Fruit fly (Drosophila melanogaster): ENCODE data around the gene ema.

ema gene

DNA sequence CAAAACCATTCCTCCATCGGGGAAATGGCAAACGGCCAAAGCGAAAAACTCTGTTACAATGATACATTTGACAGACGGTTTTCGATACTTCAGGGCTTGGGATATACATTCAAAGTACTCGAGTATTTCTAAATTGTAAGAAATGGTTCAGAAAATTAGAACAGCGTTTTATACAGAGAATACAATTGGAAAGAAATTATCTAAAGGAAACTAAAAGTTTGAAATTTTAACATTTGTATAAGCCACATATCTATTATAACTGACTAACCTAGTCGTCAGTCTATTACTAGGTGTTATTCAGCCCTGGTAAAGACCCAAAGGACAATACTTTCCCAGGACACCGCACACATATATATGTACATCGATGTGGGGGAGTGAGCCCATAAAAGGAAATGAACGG is 35.0 kb upstream of the ema start (continued):
- TF ChIP-seq CG12219 (GFP tag; optimal IDR thresholded peaks at IDR 0.05) (peak; percentile 11), CG30403 (GFP tag; optimal IDR thresholded peaks at IDR 0.05) (peak; percentile 35), CG6272 (GFP tag; IDR thresholded peaks at IDR 0.05) (no peak), Rfx (GFP tag; IDR thresholded peaks at IDR 0.05) (peak; percentile 27; the same call in 1 of the 2 replicates), CG4328 (GFP tag; optimal IDR thresholded peaks at IDR 0.05) (no peak), en (GFP tag; optimal IDR thresholded peaks at IDR 0.05) (no peak), pzg (GFP tag; optimal IDR thresholded peaks at IDR 0.05) (no peak), ERR (GFP tag; optimal IDR thresholded peaks at IDR 0.05) (no peak), pros (GFP tag; optimal IDR thresholded peaks at IDR 0.05) (no peak), slou (GFP tag; optimal IDR thresholded peaks at IDR 0.05) (no peak), Antp (GFP tag; optimal IDR thresholded peaks at IDR 0.05) (no peak), Adf1 (GFP tag; IDR thresholded peaks at IDR 0.05) (no peak), MBD-R2 (GFP tag; IDR thresholded peaks at IDR 0.05) (no peak), CG17186 (GFP tag; optimal IDR thresholded peaks at IDR 0.05) (no peak), ap (GFP tag; IDR thresholded peaks at IDR 0.05) (no peak), D19B (GFP tag; optimal IDR thresholded peaks at IDR 0.05) (no peak), CG6791 (GFP tag; IDR thresholded peaks at IDR 0.05; ENCODE audit: partially characterized antibody) (no peak), Atf3 (GFP tag; optimal IDR thresholded peaks at IDR 0.05) (no peak), klu (GFP tag; IDR thresholded peaks at IDR 0.05) (no peak), CG12744 (GFP tag; optimal IDR thresholded peaks at IDR 0.05) (no peak), CG14441 (GFP tag; IDR thresholded peaks at IDR 0.05) (no peak), CG3407 (GFP tag; optimal IDR thresholded peaks at IDR 0.05) (no peak), sna (GFP tag; IDR thresholded peaks at IDR 0.05; ENCODE audit: partially characterized antibody) (no peak), Dref (GFP tag; IDR thresholded peaks at IDR 0.05) (no peak), CG12155 (GFP tag; optimal IDR thresholded peaks at IDR 0.05) (peak; percentile 7), CG10654 (GFP tag; optimal IDR thresholded peaks at IDR 0.05) (no peak), CG30431 (GFP tag; optimal IDR thresholded peaks at IDR 0.05) (no peak), CG7839 (tag; optimal IDR thresholded peaks at IDR 0.05) (peak; percentile 67), CG6813 (GFP tag; optimal IDR thresholded peaks at IDR 0.05) (peak; percentile 15), CG9817 (tag; optimal IDR thresholded peaks at IDR 0.05) (peak; percentile 25), sens-2 (GFP tag; IDR thresholded peaks at IDR 0.05) (no peak), lilli (GFP tag; optimal IDR thresholded peaks at IDR 0.05) (peak; percentile 3), CG13296 (GFP tag; optimal IDR thresholded peaks at IDR 0.05) (peak; percentile 47), Rx (GFP tag; IDR thresholded peaks at IDR 0.05) (no peak), ac (GFP tag; optimal IDR thresholded peaks at IDR 0.05) (no peak), Kr (GFP tag; optimal IDR thresholded peaks at IDR 0.05) (no peak), HHEX (GFP tag; optimal IDR thresholded peaks at IDR 0.05) (peak; percentile 0), org-1 (GFP tag; optimal IDR thresholded peaks at IDR 0.05) (no peak), CG13287 (GFP tag; IDR thresholded peaks at IDR 0.05; ENCODE audit: partially characterized antibody) (no peak), psq (GFP tag; optimal IDR thresholded peaks at IDR 0.05) (no peak), sens (GFP tag) (peak; percentile 83), Doc3 (GFP tag; IDR thresholded peaks at IDR 0.05; ENCODE audit: partially characterized antibody) (no peak), Dll (GFP tag; IDR thresholded peaks at IDR 0.05; ENCODE audit: partially characterized antibody) (no peak), CG33557 (GFP tag; optimal IDR thresholded peaks at IDR 0.05) (no peak), Usf (GFP tag; optimal IDR thresholded peaks at IDR 0.05) (no peak), ttk (GFP tag; IDR thresholded peaks at IDR 0.05) (no peak), BEAF-32 (GFP tag; optimal IDR thresholded peaks at IDR 0.05) (no peak), chm (GFP tag; IDR thresholded peaks at IDR 0.05) (no peak), scrt (GFP tag; optimal IDR thresholded peaks at IDR 0.05) (peak; percentile 55), CG7745 (tag; optimal IDR thresholded peaks at IDR 0.05) (no peak), CG33213 (GFP tag; optimal IDR thresholded peaks at IDR 0.05) (no peak), tin (GFP tag; optimal IDR thresholded peaks at IDR 0.05) (peak; percentile 20)
